Fruit fly (Drosophila melanogaster) whole organism, embryonic: ENCODE measurements around the gene ohgt.

Experiments used
- CG10267 ChIP-seq: fragments of 200-800 bp; sonication (Bioruptor generic); optimal IDR thresholded peaks from 2 replicates; lab custom pipeline; 2018; ENCODE audit warnings: missing biosample characterization, mild to moderate bottlenecking, missing genetic modification characterization, moderate library complexity
- CG10979 ChIP-seq: fragments of 200-800 bp; sonication (Bioruptor generic); optimal IDR thresholded peaks from 2 replicates; lab custom pipeline; 2018; ENCODE audit warnings: missing biosample characterization, mild to moderate bottlenecking, missing genetic modification characterization, moderate library complexity
- CG11560 ChIP-seq: fragments of 200-800 bp; sonication (Bioruptor generic); IDR thresholded peaks from 3 replicates; pipeline ENCODE4 v1.3.6; 2022; ENCODE audit warnings: missing biosample characterization, missing genetic modification characterization
- CG12155 ChIP-seq: fragments of 200-800 bp; sonication (Bioruptor generic); optimal IDR thresholded peaks from 3 replicates; lab custom pipeline; 2016; ENCODE audit warnings: missing biosample characterization, missing genetic modification characterization
- CG13894 ChIP-seq: fragments of 200-800 bp; sonication (Bioruptor generic); optimal IDR thresholded peaks from 3 replicates; lab custom pipeline; 2018; ENCODE audit warnings: missing biosample characterization, mild to moderate bottlenecking, missing genetic modification characterization, moderate library complexity
- CG14860 ChIP-seq: fragments of 200-800 bp; sonication (Bioruptor generic); IDR thresholded peaks from 3 replicates; pipeline ENCODE4 v1.3.6; 2022; ENCODE audit warnings: missing biosample characterization, missing genetic modification characterization; ENCODE audit not compliant: partially characterized antibody
- CG16779 ChIP-seq: fragments of 200-800 bp; sonication (Bioruptor generic); IDR thresholded peaks from 2 replicates; pipeline ENCODE4 v1.3.6; 2022; ENCODE audit warnings: missing biosample characterization, missing genetic modification characterization
- CG17328 ChIP-seq: fragments of 200-800 bp; sonication (Bioruptor generic); IDR thresholded peaks from 2 replicates; pipeline ENCODE4 v1.3.6; 2022; ENCODE audit warnings: missing biosample characterization, missing genetic modification characterization
- CG17361 ChIP-seq: fragments of 200-800 bp; sonication (Bioruptor generic); IDR thresholded peaks from 3 replicates; pipeline ENCODE4 v1.3.6; 2022; ENCODE audit warnings: missing biosample characterization, missing genetic modification characterization
- CG2678 ChIP-seq: fragments of 200-800 bp; sonication (Bioruptor generic); optimal IDR thresholded peaks from 3 replicates; lab custom pipeline; 2019; ENCODE audit warnings: missing biosample characterization, mild to moderate bottlenecking, missing genetic modification characterization, moderate library complexity
- CG31365 ChIP-seq: fragments of 200-800 bp; sonication (Bioruptor generic); optimal IDR thresholded peaks from 2 replicates; lab custom pipeline; 2018; ENCODE audit warnings: missing biosample characterization, mild to moderate bottlenecking, missing genetic modification characterization
- CG34376 ChIP-seq: fragments of 200-800 bp; sonication (Bioruptor generic); optimal IDR thresholded peaks from 2 replicates; lab custom pipeline; 2018; ENCODE audit warnings: missing biosample characterization, mild to moderate bottlenecking, missing genetic modification characterization
- CG3847 ChIP-seq: fragments of 200-800 bp; sonication (Bioruptor generic); IDR thresholded peaks from 2 replicates; pipeline ENCODE4 v1.3.6; 2022; ENCODE audit warnings: missing biosample characterization, missing genetic modification characterization
- CG4617 ChIP-seq: fragments of 200-800 bp; sonication (Bioruptor generic); optimal IDR thresholded peaks from 3 replicates; lab custom pipeline; 2016; ENCODE audit warnings: missing biosample characterization, missing genetic modification characterization, borderline replicate concordance
- CG6813 ChIP-seq: fragments of 200-800 bp; sonication (Bioruptor generic); optimal IDR thresholded peaks from 2 replicates; lab custom pipeline; 2017; ENCODE audit warnings: missing biosample characterization, missing genetic modification characterization, mild to moderate bottlenecking, moderate library complexity, missing genetic modification reagents
- CG8290 ChIP-seq, 3 experiments: fragments of 200-800 bp; sonication (Bioruptor generic); optimal IDR thresholded peaks; 2 replicates each; lab custom pipeline; 2016 to 2019; ENCODE audit warnings: missing biosample characterization in 3 of 3, missing genetic modification characterization in 3 of 3, mild to moderate bottlenecking in 2 of 3, moderate library complexity in 1 of 3
- CG8478 ChIP-seq: fragments of >200 bp; optimal IDR thresholded peaks from 2 replicates; lab custom pipeline; 2018
- CG9609 ChIP-seq: fragments of 200-800 bp; sonication (Bioruptor generic); optimal IDR thresholded peaks from 3 replicates; lab custom pipeline; 2016; ENCODE audit warnings: missing biosample characterization, missing genetic modification characterization
- CG9797 ChIP-seq: fragments of 200-800 bp; sonication (Bioruptor generic); optimal IDR thresholded peaks from 3 replicates; lab custom pipeline; 2018; ENCODE audit warnings: missing biosample characterization, mild to moderate bottlenecking, missing genetic modification characterization
- CG9876 ChIP-seq: fragments of 200-800 bp; sonication (Bioruptor generic); optimal IDR thresholded peaks from 2 replicates; lab custom pipeline; 2016; ENCODE audit warnings: missing biosample characterization, missing genetic modification characterization
- Dp ChIP-seq: fragments of 200-800 bp; sonication (Bioruptor generic); optimal IDR thresholded peaks from 2 replicates; lab custom pipeline; 2018; ENCODE audit warnings: missing biosample characterization, mild to moderate bottlenecking, missing genetic modification characterization, moderate library complexity
- GATAe ChIP-seq: fragments of 200-800 bp; sonication (Bioruptor generic); conservative IDR thresholded peaks from 2 replicates; pipeline ENCODE4 v1.3.6; 2022; ENCODE audit warnings: missing biosample characterization, missing genetic modification characterization
- Gug ChIP-seq: fragments of 200-800 bp; sonication (Bioruptor generic); IDR thresholded peaks from 4 replicates; pipeline ENCODE4 v1.3.6; 2022; ENCODE audit warnings: missing biosample characterization, missing genetic modification characterization
- Mrtf ChIP-seq: fragments of 200-800 bp; sonication (Bioruptor generic); IDR thresholded peaks from 3 replicates; pipeline ENCODE4 v1.3.6; 2022; ENCODE audit warnings: missing biosample characterization, missing genetic modification characterization
- Nf-YC ChIP-seq: fragments of 200-800 bp; optimal IDR thresholded peaks from 3 replicates; lab custom pipeline; 2019; ENCODE audit warnings: missing biosample characterization, mild to moderate bottlenecking, missing genetic modification characterization, moderate library complexity
- Optix ChIP-seq: fragments of 200-800 bp; sonication (Bioruptor generic); IDR thresholded peaks from 3 replicates; pipeline ENCODE4 v1.3.6; 2022; ENCODE audit warnings: missing biosample characterization, missing genetic modification characterization
- Ravus ChIP-seq: fragments of 200-800 bp; sonication (Bioruptor generic); IDR thresholded peaks from 2 replicates; pipeline ENCODE4 v1.3.6; 2022; ENCODE audit warnings: missing biosample characterization, missing genetic modification characterization
- Sox100B ChIP-seq: fragments of 200-800 bp; sonication (Bioruptor generic); optimal IDR thresholded peaks from 3 replicates; lab custom pipeline; 2018; ENCODE audit warnings: missing biosample characterization, mild to moderate bottlenecking, missing genetic modification characterization
- Sox102F ChIP-seq: fragments of 200-800 bp; sonication (Bioruptor generic); optimal IDR thresholded peaks from 2 replicates; lab custom pipeline; 2018; ENCODE audit warnings: missing biosample characterization, mild to moderate bottlenecking, missing genetic modification characterization, moderate library complexity
- Ssrp ChIP-seq: fragments of 200-800 bp; sonication (Bioruptor generic); optimal IDR thresholded peaks from 2 replicates; lab custom pipeline; 2018; ENCODE audit warnings: missing biosample characterization, mild to moderate bottlenecking, missing genetic modification characterization, moderate library complexity
- Tbp ChIP-seq: fragments of >200 bp; optimal IDR thresholded peaks from 2 replicates; lab custom pipeline; 2018; ENCODE audit warnings: missing biosample characterization, missing genetic modification characterization
- ara ChIP-seq: fragments of 200-800 bp; sonication (Bioruptor generic); IDR thresholded peaks from 2 replicates; pipeline ENCODE4 v1.3.6; 2022; ENCODE audit warnings: missing biosample characterization, missing genetic modification characterization
- caup ChIP-seq: fragments of 200-800 bp; sonication (Bioruptor generic); optimal IDR thresholded peaks from 3 replicates; lab custom pipeline; 2017; ENCODE audit warnings: missing biosample characterization, mild to moderate bottlenecking, missing genetic modification characterization, moderate library complexity; ENCODE audit not compliant: severe bottlenecking
- cg ChIP-seq: fragments of 200-800 bp; sonication (Bioruptor generic); optimal IDR thresholded peaks from 3 replicates; lab custom pipeline; 2019; ENCODE audit warnings: missing biosample characterization, mild to moderate bottlenecking, missing genetic modification characterization, moderate library complexity
- corto ChIP-seq: fragments of 200-800 bp; sonication (Bioruptor generic); optimal IDR thresholded peaks from 2 replicates; lab custom pipeline; 2016; ENCODE audit warnings: missing biosample characterization, mild to moderate bottlenecking, missing genetic modification characterization, moderate library complexity
- cwo ChIP-seq: fragments of 200-800 bp; sonication (Bioruptor generic); optimal IDR thresholded peaks from 3 replicates; lab custom pipeline; 2017; ENCODE audit warnings: missing biosample characterization, missing genetic modification characterization, mild to moderate bottlenecking, moderate library complexity, missing genetic modification reagents
- ems ChIP-seq: fragments of 200-800 bp; sonication (Bioruptor generic); optimal IDR thresholded peaks from 3 replicates; lab custom pipeline; 2016; ENCODE audit warnings: missing biosample characterization, missing genetic modification characterization
- hb ChIP-seq: fragments of 200-800 bp; sonication (Bioruptor generic); IDR thresholded peaks from 3 replicates; pipeline ENCODE4 v1.3.6; 2022; ENCODE audit warnings: missing biosample characterization, missing genetic modification characterization; ENCODE audit not compliant: partially characterized antibody
- ind ChIP-seq: fragments of 200-800 bp; sonication (Bioruptor generic); optimal IDR thresholded peaks from 3 replicates; lab custom pipeline; 2016; ENCODE audit warnings: missing biosample characterization, missing genetic modification characterization
- pfk ChIP-seq: fragments of 200-800 bp; sonication (Bioruptor generic); optimal IDR thresholded peaks from 2 replicates; lab custom pipeline; 2018; ENCODE audit warnings: missing biosample characterization, mild to moderate bottlenecking, missing genetic modification characterization, moderate library complexity
- pros ChIP-seq: fragments of 200-800 bp; sonication (Bioruptor generic); optimal IDR thresholded peaks from 3 replicates; lab custom pipeline; 2019; ENCODE audit warnings: missing biosample characterization, mild to moderate bottlenecking, missing genetic modification characterization, moderate library complexity
- repo ChIP-seq: fragments of 200-800 bp; sonication (Bioruptor generic); optimal IDR thresholded peaks from 2 replicates; lab custom pipeline; 2016; ENCODE audit warnings: missing biosample characterization, missing genetic modification characterization
- shn ChIP-seq: fragments of 200-800 bp; sonication (Bioruptor generic); optimal IDR thresholded peaks from 3 replicates; lab custom pipeline; 2016; ENCODE audit warnings: missing biosample characterization, missing genetic modification characterization
- sisA ChIP-seq: fragments of 200-800 bp; sonication (Bioruptor generic); IDR thresholded peaks from 2 replicates; pipeline ENCODE4 v1.3.6; 2022; ENCODE audit warnings: missing biosample characterization, missing genetic modification characterization
- sna ChIP-seq: fragments of 200-800 bp; sonication (Bioruptor generic); IDR thresholded peaks from 2 replicates; pipeline ENCODE4 v1.3.6; 2022; ENCODE audit warnings: missing biosample characterization, missing genetic modification characterization; ENCODE audit not compliant: partially characterized antibody
- sqz ChIP-seq: fragments of 200-800 bp; sonication (Bioruptor generic); optimal IDR thresholded peaks from 3 replicates; lab custom pipeline; 2018; ENCODE audit warnings: missing biosample characterization, mild to moderate bottlenecking, missing genetic modification characterization
- sr ChIP-seq: fragments of 200-800 bp; sonication (Bioruptor generic); IDR thresholded peaks from 3 replicates; pipeline ENCODE4 v1.3.6; 2022; ENCODE audit warnings: missing biosample characterization, missing genetic modification characterization
- tap ChIP-seq: fragments of 200-800 bp; optimal IDR thresholded peaks from 3 replicates; lab custom pipeline; 2019; ENCODE audit warnings: missing biosample characterization, mild to moderate bottlenecking, missing genetic modification characterization, moderate library complexity
- tin ChIP-seq: fragments of 200-800 bp; sonication (Bioruptor generic); optimal IDR thresholded peaks from 3 replicates; lab custom pipeline; 2016; ENCODE audit warnings: missing biosample characterization, missing genetic modification characterization
- zfh2 ChIP-seq: fragments of 200-800 bp; sonication (Bioruptor generic); optimal IDR thresholded peaks from 2 replicates; lab custom pipeline; 2016; ENCODE audit warnings: missing biosample characterization, missing genetic modification characterization

Gene ohgt

DNA sequence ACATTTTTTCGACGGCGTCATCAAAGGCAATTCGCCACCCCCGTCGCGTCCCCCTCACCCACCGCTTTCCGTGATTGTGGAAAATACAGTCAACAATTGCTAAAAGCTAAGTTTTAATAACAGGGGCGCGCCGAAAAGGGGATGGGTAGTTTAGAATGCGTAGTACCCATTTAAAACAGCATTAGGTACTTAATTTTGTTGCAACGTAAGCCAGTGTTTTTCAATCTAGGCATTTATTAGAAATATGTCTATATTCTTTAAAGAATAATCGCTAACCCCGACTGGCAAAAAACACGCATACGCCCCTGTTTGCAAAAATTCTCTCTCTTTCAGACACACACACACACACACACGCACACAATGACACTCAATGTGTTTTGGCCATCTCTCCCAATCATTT lies 35.9 kb downstream of the ohgt start (continued):
- TF ChIP-seq zfh2 (GFP tag; lab: Kevin White, UChicago) (peak; percentile 83), Tbp (GFP tag; lab: Kevin White, UChicago) (no peak), CG17328 (GFP tag; lab: Robert Waterston, UW) (no peak), CG4617 (no peak), hb (GFP tag; lab: Robert Waterston, UW) (no peak), CG13894 (tag; lab: Kevin White, UChicago) (peak; percentile 20), ems (GFP tag; lab: Kevin White, UChicago) (peak; percentile 42), tin (peak; percentile 2), cwo (GFP tag; lab: Kevin White, UChicago) (peak; percentile 68), CG12155 (GFP tag; lab: Kevin White, UChicago) (peak; percentile 52), corto (GFP tag; lab: Kevin White, UChicago) (peak; percentile 59), pros (GFP tag; lab: Kevin White, UChicago) (no peak), ara (GFP tag; lab: Robert Waterston, UW) (no peak), Sox100B (GFP tag; lab: Kevin White, UChicago) (no peak), CG31365 (tag; lab: Kevin White, UChicago) (no peak), CG9609 (GFP tag; lab: Kevin White, UChicago) (no peak), Ssrp (tag; lab: Kevin White, UChicago) (no peak), repo (GFP tag; lab: Kevin White, UChicago) (no peak), Ravus (GFP tag; lab: Robert Waterston, UW) (no peak), CG17361 (GFP tag; lab: Robert Waterston, UW) (0 out of 3 replicates have a peak, but pooled peaks have one; percentile 11), sisA (peak; percentile 33; the same call in 1 of the 2 replicates), CG16779 (GFP tag; lab: Robert Waterston, UW) (0 out of 2 replicates have a peak, but pooled peaks have one; percentile 67), Nf-YC (no peak), CG8290 (GFP tag; optimal IDR thresholded peaks at IDR 0.05; lab: Kevin White, UChicago) (no peak), CG8290 (tag; optimal IDR thresholded peaks at IDR 0.05; lab: Kevin White, UChicago) (peak in 1 of 2 experiments; percentile 70), caup (peak; percentile 70), sqz (GFP tag; lab: Kevin White, UChicago) (no peak), CG14860 (GFP tag; lab: Robert Waterston, UW) (no peak), pfk (GFP tag; lab: Kevin White, UChicago) (no peak), CG10267 (tag; lab: Kevin White, UChicago) (no peak), Gug (GFP tag; lab: Robert Waterston, UW) (peak; percentile 46; the same call in 2 of the 4 replicates), sna (GFP tag; lab: Robert Waterston, UW) (no peak), cg (GFP tag; lab: Kevin White, UChicago) (no peak), ind (GFP tag; lab: Kevin White, UChicago) (peak; percentile 45), Sox102F (GFP tag; lab: Kevin White, UChicago) (peak; percentile 7), CG10979 (no peak), CG11560 (tag; lab: Robert Waterston, UW) (no peak; the same call in 2 of the 3 replicates), CG2678 (tag; lab: Kevin White, UChicago) (peak; percentile 70), CG6813 (GFP tag; lab: Kevin White, UChicago) (peak; percentile 21), GATAe (GFP tag; lab: Robert Waterston, UW) (no peak), tap (tag; lab: Kevin White, UChicago) (no peak), Mrtf (GFP tag; lab: Robert Waterston, UW) (0 out of 3 replicates have a peak, but pooled peaks have one; percentile 40), Optix (GFP tag; lab: Robert Waterston, UW) (no peak), Dp (GFP tag; lab: Kevin White, UChicago) (no peak), CG8478 (no peak), CG3847 (peak; percentile 50), sr (no peak), CG9797 (GFP tag; lab: Kevin White, UChicago) (no peak), CG34376 (GFP tag; lab: Kevin White, UChicago) (no peak), CG9876 (GFP tag; lab: Kevin White, UChicago) (peak; percentile 28), shn (GFP tag; lab: Kevin White, UChicago) (no peak)
